Worm (Caenorhabditis elegans) whole organism, L4 larva: ENCODE results near the gene srj-45.
A peak's percentile ranks its signal among the peaks of the same experiment; 100 is the strongest.

Experiments used
- ZK337.2 ChIP-seq: fragments of 200-800 bp; sonication (Bioruptor generic); IDR thresholded peaks from 2 replicates; pipeline ENCODE4 v1.3.6; 2022; ENCODE audit warnings: missing genetic modification reagents, missing genetic modification characterization, missing compliant biosample characterization
- ZK546.5 ChIP-seq, 2 experiments: sonication (generic microtip); optimal IDR thresholded peaks; 2 replicates each; lab custom pipeline; 2017; ENCODE audit warnings: missing biosample characterization in 2 of 2, missing genetic modification characterization in 2 of 2
- aha-1 ChIP-seq: fragments of 150-350 bp; peaks from one replicate; lab custom pipeline; 2014; ENCODE audit warnings: missing biosample characterization, missing genetic modification characterization
- aly-2 ChIP-seq: sonication (generic microtip); optimal IDR thresholded peaks from 2 replicates; lab custom pipeline; 2018; ENCODE audit warnings: missing biosample characterization, missing genetic modification characterization
- ama-1 ChIP-seq: fragments of 150-350 bp; optimal IDR thresholded peaks from 2 replicates; lab custom pipeline; 2014; ENCODE audit warnings: inconsistent platforms, mixed read lengths
- ceh-82 ChIP-seq: sonication (generic microtip); optimal IDR thresholded peaks from 2 replicates; lab custom pipeline; 2017; ENCODE audit warnings: missing biosample characterization, missing genetic modification characterization
- daf-16 ChIP-seq, 3 experiments: sonication (generic microtip); optimal IDR thresholded peaks; 2 replicates each; lab custom pipeline; 2016 to 2017; ENCODE audit warnings: missing genetic modification characterization in 3 of 3, missing genetic modification reagents in 3 of 3, mild to moderate bottlenecking in 2 of 3, missing compliant biosample characterization in 2 of 3, missing biosample characterization in 1 of 3, moderate library complexity in 1 of 3
- dmd-6 ChIP-seq: fragments of 200-800 bp; sonication (Bioruptor generic); IDR thresholded peaks from 2 replicates; pipeline ENCODE4 v1.3.6; 2022; ENCODE audit warnings: missing genetic modification reagents, missing genetic modification characterization, missing compliant biosample characterization
- dmd-8 ChIP-seq: fragments of 200-800 bp; sonication (Bioruptor generic); IDR thresholded peaks from 2 replicates; pipeline ENCODE4 v1.3.6; 2022; ENCODE audit warnings: missing genetic modification characterization, missing compliant biosample characterization
- dmd-9 ChIP-seq: fragments of 200-800 bp; sonication (Bioruptor generic); IDR thresholded peaks from 2 replicates; pipeline ENCODE4 v1.3.6; 2022; ENCODE audit warnings: missing genetic modification reagents, missing genetic modification characterization, missing compliant biosample characterization
- fos-1 ChIP-seq: fragments of 150-350 bp; optimal IDR thresholded peaks from 2 replicates; lab custom pipeline; 2014; ENCODE audit warnings: missing biosample characterization, missing genetic modification characterization
- jun-1 ChIP-seq: fragments of 150-350 bp; optimal IDR thresholded peaks from 2 replicates; lab custom pipeline; 2014; ENCODE audit warnings: missing biosample characterization, missing genetic modification reagents, missing genetic modification characterization
- lin-1 ChIP-seq: fragments of 200-800 bp; sonication (Bioruptor generic); IDR thresholded peaks from 2 replicates; pipeline ENCODE4 v1.3.6; 2022; ENCODE audit warnings: missing genetic modification reagents, missing genetic modification characterization, missing compliant biosample characterization
- lin-13 ChIP-seq: fragments of 150-350 bp; optimal IDR thresholded peaks from 2 replicates; lab custom pipeline; 2014; ENCODE audit warnings: missing biosample characterization, missing genetic modification reagents, missing genetic modification characterization
- lin-15B ChIP-seq: fragments of 150-350 bp; sonication (generic microtip); optimal IDR thresholded peaks from 3 replicates; lab custom pipeline; 2014; ENCODE audit warnings: missing biosample characterization, missing genetic modification characterization
- lir-3 ChIP-seq: sonication (generic microtip); optimal IDR thresholded peaks from 2 replicates; lab custom pipeline; 2016; ENCODE audit warnings: mild to moderate bottlenecking, missing genetic modification characterization, missing compliant biosample characterization
- madf-9 ChIP-seq: fragments of 200-800 bp; sonication (Bioruptor generic); conservative IDR thresholded peaks from 2 replicates; pipeline ENCODE4 v1.3.6; 2022; ENCODE audit warnings: missing genetic modification reagents, missing genetic modification characterization, missing compliant biosample characterization
- mdt-29 ChIP-seq: fragments of 200-800 bp; sonication (Bioruptor generic); IDR thresholded peaks from 2 replicates; pipeline ENCODE4 v1.3.6; 2022; ENCODE audit warnings: missing genetic modification reagents, missing genetic modification characterization, missing compliant biosample characterization
- mep-1 ChIP-seq: fragments of 150-350 bp; sonication (generic microtip); optimal IDR thresholded peaks from 3 replicates; lab custom pipeline; 2014; ENCODE audit warnings: missing biosample characterization, missing genetic modification characterization
- mes-2 ChIP-seq: sonication (generic microtip); optimal IDR thresholded peaks from 2 replicates; lab custom pipeline; 2016; ENCODE audit warnings: missing genotype, mild to moderate bottlenecking, missing genetic modification characterization, missing compliant biosample characterization; ENCODE audit not compliant: poor library complexity, severe bottlenecking
- mxl-2 ChIP-seq: fragments of 200-800 bp; sonication (Bioruptor generic); conservative IDR thresholded peaks from 2 replicates; pipeline ENCODE4 v1.3.6; 2022; ENCODE audit warnings: missing genetic modification reagents, missing genetic modification characterization, missing compliant biosample characterization
- mxl-3 ChIP-seq: fragments of 200-800 bp; sonication (Bioruptor generic); optimal IDR thresholded peaks from 2 replicates; lab custom pipeline; 2018; ENCODE audit warnings: mild to moderate bottlenecking, missing genetic modification characterization, missing compliant biosample characterization
- nhr-10 ChIP-seq: fragments of 150-350 bp; optimal IDR thresholded peaks from 2 replicates; lab custom pipeline; 2014; ENCODE audit warnings: missing biosample characterization, missing genetic modification characterization
- nhr-102 ChIP-seq: sonication (generic microtip); optimal IDR thresholded peaks from 2 replicates; lab custom pipeline; 2016; ENCODE audit warnings: mild to moderate bottlenecking, missing genetic modification characterization, moderate library complexity, missing compliant biosample characterization
- nhr-11 ChIP-seq: fragments of 150-350 bp; optimal IDR thresholded peaks from 2 replicates; lab custom pipeline; 2014; ENCODE audit warnings: missing biosample characterization, missing genetic modification characterization
- nhr-28 ChIP-seq: fragments of 150-350 bp; optimal IDR thresholded peaks from 2 replicates; lab custom pipeline; 2014; ENCODE audit warnings: missing biosample characterization, missing genetic modification characterization
- nhr-42 ChIP-seq: fragments of 200-800 bp; sonication (Bioruptor generic); IDR thresholded peaks from 2 replicates; pipeline ENCODE4 v1.3.6; 2022; ENCODE audit warnings: missing genetic modification characterization, missing compliant biosample characterization
- php-3 ChIP-seq: fragments of 200-800 bp; sonication (Bioruptor generic); IDR thresholded peaks from 2 replicates; pipeline ENCODE4 v1.3.6; 2022; ENCODE audit warnings: missing genetic modification reagents, missing genetic modification characterization, missing compliant biosample characterization
- pqm-1 ChIP-seq: sonication (generic microtip); optimal IDR thresholded peaks from 2 replicates; lab custom pipeline; 2017; ENCODE audit warnings: missing biosample characterization, missing genetic modification characterization
- saeg-2 ChIP-seq: fragments of 200-800 bp; sonication (Bioruptor generic); IDR thresholded peaks from 2 replicates; pipeline ENCODE4 v1.3.6; 2022; ENCODE audit warnings: missing genetic modification reagents, missing genetic modification characterization, missing compliant biosample characterization
- set-16 ChIP-seq: fragments of 200-800 bp; sonication (Bioruptor generic); IDR thresholded peaks from 2 replicates; pipeline ENCODE4 v1.3.6; 2022; ENCODE audit warnings: missing genetic modification reagents, missing genetic modification characterization, missing compliant biosample characterization
- skn-1 ChIP-seq: fragments of 150-350 bp; optimal IDR thresholded peaks from 2 replicates; lab custom pipeline; 2014; ENCODE audit warnings: missing biosample characterization, missing genetic modification characterization
- snpc-1.2 ChIP-seq: fragments of 200-800 bp; sonication (Bioruptor generic); IDR thresholded peaks from 2 replicates; pipeline ENCODE4 v1.3.6; 2022; ENCODE audit warnings: missing genetic modification reagents, missing genetic modification characterization, missing compliant biosample characterization
- snpc-4 ChIP-seq: fragments of 150-350 bp; optimal IDR thresholded peaks from 2 replicates; lab custom pipeline; 2014; ENCODE audit warnings: missing biosample characterization, missing genetic modification characterization
- unc-130 ChIP-seq: sonication (generic microtip); optimal IDR thresholded peaks from 2 replicates; lab custom pipeline; 2016; ENCODE audit warnings: missing genetic modification reagents, missing genetic modification characterization, missing compliant biosample characterization
- unc-62 ChIP-seq, 3 experiments: fragments of 150-350 bp in 1 of 3; sonication (generic microtip); optimal IDR thresholded peaks in 2 of 3; peaks in 1 of 3; 1 replicate in 1 of 3; 2 replicates in 2 of 3; lab custom pipeline; 2014 to 2017; ENCODE audit warnings: missing biosample characterization in 3 of 3, missing genetic modification characterization in 3 of 3, missing genetic modification reagents in 3 of 3, missing genotype in 1 of 3

Gene srj-45

DNA sequence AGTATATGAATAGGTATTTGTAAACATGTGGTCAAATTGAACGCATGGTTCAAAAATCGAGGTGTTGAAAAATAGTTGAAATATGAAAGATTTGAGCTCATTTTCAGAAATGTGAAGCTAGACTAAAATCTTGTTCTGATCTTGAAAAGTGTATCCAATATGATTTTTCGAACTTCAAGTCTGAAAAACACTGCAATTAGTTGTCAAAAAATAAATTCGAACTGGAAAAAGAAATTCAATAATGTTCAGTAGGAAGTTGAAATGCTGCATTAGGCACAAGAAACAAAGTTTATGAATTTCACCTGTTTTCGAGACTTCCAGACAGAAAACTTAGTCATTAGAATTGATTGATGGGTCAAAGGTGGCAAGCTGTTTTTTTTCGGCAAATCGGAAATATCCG, 25.1 kb upstream of the srj-45 start, which contains the start of gene srh-270:
Gene srh-270, minus strand, starts transcription at position 101 of the 400 bp plus-strand sequence.
- TF ChIP-seq fos-1 (tag; lab: Kevin White, UChicago) (no peak), unc-62 (GFP tag; optimal IDR thresholded peaks at IDR 0.05 in 1 of 2; lab: Kevin White, UChicago) (peak in 1 of 2 experiments; percentile 17), unc-62 (tag; optimal IDR thresholded peaks at IDR 0.05; lab: Kevin White, UChicago) (no peak), lir-3 (tag; lab: Kevin White, UChicago) (no peak), aha-1 (tag; lab: Kevin White, UChicago) (peak; percentile 2), saeg-2 (GFP tag; lab: Robert Waterston, UW) (no peak)

ce11 chrV:2859738-2860137, 23.3 kb upstream of the srj-45 start, which contains the start of gene srj-54:
Gene srj-54, minus strand, starts transcription at chrV:2859838.
- TF ChIP-seq unc-62 (GFP tag; optimal IDR thresholded peaks at IDR 0.05 in 1 of 2; lab: Kevin White, UChicago) (peak in 1 of 2 experiments; percentile 74), unc-62 (tag; optimal IDR thresholded peaks at IDR 0.05; lab: Kevin White, UChicago) (no peak), ceh-82 (no peak)
- TF ChIP-seq, all 104 proteins: peak for 1

DNA sequence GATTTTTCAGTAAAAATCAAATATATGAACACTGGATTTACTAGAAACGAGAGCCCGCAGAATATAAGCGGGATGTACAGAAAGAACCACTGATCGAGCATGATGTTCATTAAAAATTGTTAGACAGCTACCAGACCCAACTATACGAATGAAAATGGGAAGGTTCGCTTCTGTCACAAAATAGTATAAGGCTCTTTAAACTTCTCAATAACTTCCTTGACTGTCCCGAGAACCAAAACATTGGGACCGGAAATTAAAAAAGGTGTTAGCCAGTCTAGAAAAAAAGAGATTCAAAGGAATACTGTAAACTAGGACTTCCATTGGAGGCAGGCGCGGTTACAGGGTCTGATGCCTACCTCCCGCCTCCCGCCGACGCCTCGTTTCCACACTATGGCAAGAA, 21.4 kb upstream of the srj-45 start, which contains the start of gene srj-55:
Gene srj-55, minus strand, starts transcription at position 101 of the 400 bp plus-strand sequence.
- TF ChIP-seq fos-1 (tag; lab: Kevin White, UChicago) (no peak), nhr-10 (tag; lab: Kevin White, UChicago) (no peak), dmd-9 (GFP tag; lab: Robert Waterston, UW) (no peak)

- TF ChIP-seq daf-16 (GFP tag; optimal IDR thresholded peaks at IDR 0.05; lab: Kevin White, UChicago), result no peak
- TF ChIP-seq daf-16 (tag; optimal IDR thresholded peaks at IDR 0.05; lab: Kevin White, UChicago), result no peak
- TF ChIP-seq madf-9 (GFP tag; lab: Robert Waterston, UW), result no peak
- no peak for TF ChIP-seq mxl-3 (GFP tag; lab: Kevin White, UChicago)
- no peak for TF ChIP-seq lin-1 (GFP tag; lab: Robert Waterston, UW)
- TF ChIP-seq mxl-2, result no peak
- TF ChIP-seq snpc-1.2 (GFP tag; lab: Robert Waterston, UW), result no peak
- no peak for TF ChIP-seq dmd-8 (GFP tag; lab: Robert Waterston, UW)
- no peak for TF ChIP-seq aly-2 (tag; lab: Kevin White, UChicago)
- no peak for TF ChIP-seq snpc-4 (tag; lab: Kevin White, UChicago)
- TF ChIP-seq set-16 (GFP tag; lab: Robert Waterston, UW), result no peak
- TF ChIP-seq mes-2, result no peak
- TF ChIP-seq lin-13 (GFP tag; lab: Kevin White, UChicago), result no peak
- TF ChIP-seq ZK546.5 (tag; optimal IDR thresholded peaks at IDR 0.05; lab: Kevin White, UChicago), result no peak
- no peak for TF ChIP-seq skn-1 (tag; lab: Kevin White, UChicago)
Measured at ce11 chrV:2855473-2855872, 19.1 kb upstream of the srj-45 start, which contains the start of gene srj-57. Gene srj-57, minus strand, starts transcription at chrV:2855573.

DNA sequence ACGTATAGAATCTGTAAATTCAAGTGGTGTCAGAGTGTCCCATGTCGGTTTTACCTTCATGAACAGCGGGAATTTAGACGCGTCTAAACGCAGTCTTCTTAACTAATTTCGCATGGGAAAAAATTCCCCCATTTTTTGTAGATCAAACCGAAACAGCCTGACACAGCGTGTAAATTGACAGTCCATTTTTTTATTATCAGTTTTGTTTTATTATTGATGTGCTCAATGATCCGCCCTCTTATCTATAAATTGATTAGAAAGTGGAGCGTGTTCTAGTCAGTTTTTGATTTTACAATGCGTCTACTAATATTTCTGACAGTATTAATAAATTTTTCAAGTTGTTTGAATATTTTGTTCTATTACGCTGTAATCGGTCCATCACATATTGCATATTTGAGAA, 12.7 kb upstream of the srj-45 start, which contains the start of gene ugt-53:
Gene ugt-53, plus strand, starts transcription at position 273 of the 400 bp plus-strand sequence.
- TF ChIP-seq ZK337.2 (GFP tag; lab: Robert Waterston, UW) (no peak), nhr-28 (tag; lab: Kevin White, UChicago) (peak; percentile 84), mep-1 (tag; lab: Kevin White, UChicago) (no peak), unc-130 (GFP tag; lab: Kevin White, UChicago) (no peak), nhr-42 (GFP tag; lab: Robert Waterston, UW) (no peak), lin-15B (tag; lab: Kevin White, UChicago) (no peak), daf-16 (GFP tag; optimal IDR thresholded peaks at IDR 0.05; lab: Kevin White, UChicago) (no peak), daf-16 (tag; optimal IDR thresholded peaks at IDR 0.05; lab: Kevin White, UChicago) (peak; percentile 45), jun-1 (tag; lab: Kevin White, UChicago) (no peak), nhr-102 (tag; lab: Kevin White, UChicago) (no peak), mxl-3 (GFP tag; lab: Kevin White, UChicago) (no peak), nhr-11 (tag; lab: Kevin White, UChicago) (no peak), pqm-1 (tag; lab: Kevin White, UChicago) (peak; percentile 43), mdt-29 (GFP tag; lab: Robert Waterston, UW) (no peak), unc-62 (GFP tag; optimal IDR thresholded peaks at IDR 0.05 in 1 of 2; lab: Kevin White, UChicago) (no peak), unc-62 (tag; optimal IDR thresholded peaks at IDR 0.05; lab: Kevin White, UChicago) (no peak), ama-1 (lab: Kevin White, UChicago) (no peak), dmd-6 (GFP tag; lab: Robert Waterston, UW) (peak; percentile 90), php-3 (GFP tag; lab: Robert Waterston, UW) (peak; percentile 70)
- TF ChIP-seq, all 104 proteins: peak for 5
